Worm (Caenorhabditis elegans): ENCODE data around the gene bre-3.
A peak's percentile ranks its signal among the peaks of the same experiment; 100 is the strongest.

Gene bre-3

ce11 chrIII:9504347-9504746, 19.1 kb upstream of the bre-3 start (continued):
- TF ChIP-seq C17E4.6 (GFP tag; IDR thresholded peaks at IDR 0.05) (peak; percentile 29; the same call in 1 of the 2 replicates), ekl-4 (GFP tag; IDR thresholded peaks at IDR 0.05) (0 out of 2 replicates have a peak, but pooled peaks have one; percentile 20), mcd-1 (GFP tag; IDR thresholded peaks at IDR 0.05) (peak; percentile 45), dpl-1 (GFP tag; optimal IDR thresholded peaks at IDR 0.05) (peak; percentile 50), unc-130 (GFP tag; optimal IDR thresholded peaks at IDR 0.05) (peak; percentile 24), ztf-26 (tag; optimal IDR thresholded peaks at IDR 0.05) (no peak), F33H1.4 (GFP tag; IDR thresholded peaks at IDR 0.05) (peak; percentile 71), madf-8 (GFP tag; conservative IDR thresholded peaks at IDR 0.05) (peak; percentile 92), efl-1 (GFP tag; optimal IDR thresholded peaks at IDR 0.05) (peak; percentile 82)

- TF ChIP-seq lir-1 (GFP tag; conservative IDR thresholded peaks at IDR 0.05) (no peak), gei-17 (GFP tag; optimal IDR thresholded peaks at IDR 0.05) (no peak), snpc-1.1 (tag; optimal IDR thresholded peaks at IDR 0.05; ENCODE audit: insufficient read depth) (no peak), cebp-1 (GFP tag; IDR thresholded peaks at IDR 0.05) (peak; percentile 49; the same call in 1 of the 2 replicates), cebp-1 (tag; optimal IDR thresholded peaks at IDR 0.05) (peak; percentile 88)
These were observed 17.0 kb upstream of the bre-3 start for ce11 chrIII:9502155-9502714.

ce11 chrIII:9501072-9501471, 15.8 kb upstream of the bre-3 start:
- TF ChIP-seq cebp-1 (GFP tag; IDR thresholded peaks at IDR 0.05) (no peak), cebp-1 (tag; optimal IDR thresholded peaks at IDR 0.05) (peak; percentile 26), lin-40 (tag; optimal IDR thresholded peaks at IDR 0.05) (no peak)

ce11 chrIII:9500267-9500666, 15.0 kb upstream of the bre-3 start, which contains the start of gene sod-4:
Gene sod-4 (minus strand): TSS chrIII:9500375.
- no peak for TF ChIP-seq snpc-1.3 (tag; optimal IDR thresholded peaks at IDR 0.05; ENCODE audit: insufficient read depth)
- TF ChIP-seq hmg-1.2 (GFP tag; IDR thresholded peaks at IDR 0.05): peak; percentile 45; the same call in 1 of the 2 replicates
- no peak for TF ChIP-seq efl-1 (GFP tag; optimal IDR thresholded peaks at IDR 0.05)
- TF ChIP-seq T07F8.4 (tag; optimal IDR thresholded peaks at IDR 0.05): no peak
- no peak for TF ChIP-seq cebp-1 (GFP tag; IDR thresholded peaks at IDR 0.05)
- TF ChIP-seq cebp-1 (tag; optimal IDR thresholded peaks at IDR 0.05): peak; percentile 25
- no peak for TF ChIP-seq attf-6 (GFP tag; IDR thresholded peaks at IDR 0.05)
- TF ChIP-seq B0035.1 (tag; optimal IDR thresholded peaks at IDR 0.05): no peak
- peak; percentile 47 for TF ChIP-seq nhr-80 (tag; optimal IDR thresholded peaks at IDR 0.05)
- peak; percentile 12 for TF ChIP-seq attf-5 (GFP tag; optimal IDR thresholded peaks at IDR 0.05)
- TF ChIP-seq somi-1 (GFP tag; optimal IDR thresholded peaks at IDR 0.05): no peak
- TF ChIP-seq let-607 (tag; optimal IDR thresholded peaks at IDR 0.05): no peak
- TF ChIP-seq mel-28 (tag; optimal IDR thresholded peaks at IDR 0.05; ENCODE audit: borderline replicate concordance): no peak
- no peak for TF ChIP-seq hmg-20 (GFP tag; IDR thresholded peaks at IDR 0.05)
- TF ChIP-seq hlh-26 (GFP tag; conservative IDR thresholded peaks at IDR 0.05): no peak
- TF ChIP-seq nhr-120 (GFP tag; IDR thresholded peaks at IDR 0.05): no peak
- no peak for TF ChIP-seq madf-10 (tag; optimal IDR thresholded peaks at IDR 0.05)

- TF ChIP-seq mxl-1 (tag; optimal IDR thresholded peaks at IDR 0.05) (no peak), T26A5.8 (tag; optimal IDR thresholded peaks at IDR 0.05) (no peak), unc-130 (GFP tag; optimal IDR thresholded peaks at IDR 0.05) (no peak), F37B4.10 (GFP tag; IDR thresholded peaks at IDR 0.05) (no peak), unc-62 (GFP tag; optimal IDR thresholded peaks at IDR 0.05) (no peak), nfya-2 (GFP tag; IDR thresholded peaks at IDR 0.05) (no peak), ceh-100 (GFP tag; IDR thresholded peaks at IDR 0.05) (no peak), sptf-2 (GFP tag; optimal IDR thresholded peaks at IDR 0.05) (no peak), akir-1 (GFP tag; optimal IDR thresholded peaks at IDR 0.05) (no peak), ceh-79 (tag; optimal IDR thresholded peaks at IDR 0.05) (no peak), B0035.1 (tag; optimal IDR thresholded peaks at IDR 0.05) (no peak), egl-18 (GFP tag; IDR thresholded peaks at IDR 0.05) (no peak), Y56A3A.18 (GFP tag; IDR thresholded peaks at IDR 0.05) (no peak), mcd-1 (GFP tag; IDR thresholded peaks at IDR 0.05) (no peak)
These were observed 12.1 kb upstream of the bre-3 start for ce11 chrIII:9497412-9497811.
